Fruit fly (Drosophila melanogaster): ENCODE results near the gene CG17375.
A peak's percentile ranks its signal among the peaks of the same experiment; 100 is the strongest.

Gene CG17375

DNA sequence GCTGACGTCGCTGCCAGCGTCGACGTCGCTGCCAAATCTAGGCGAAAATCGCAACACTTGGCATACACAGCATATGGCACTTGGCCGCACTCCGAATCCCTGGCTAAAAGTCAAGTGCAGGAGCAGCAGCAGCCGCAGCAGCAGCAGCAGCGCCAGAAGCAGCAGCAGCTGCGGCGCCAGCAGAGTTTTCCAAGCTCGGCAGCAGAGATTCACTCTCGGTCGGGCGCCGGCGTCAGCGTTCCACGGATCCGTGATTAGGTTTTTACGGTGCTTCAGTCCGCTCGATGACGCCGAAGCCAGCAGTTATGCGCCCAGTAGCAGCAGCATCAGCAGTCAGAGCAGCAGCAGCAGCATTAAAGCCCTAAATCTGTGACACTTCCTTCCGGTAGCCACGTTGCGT, 16.5 kb upstream of the CG17375 start (continued):
- TF ChIP-seq CG30020 (tag; optimal IDR thresholded peaks at IDR 0.05) (no peak), BtbVII (GFP tag; optimal IDR thresholded peaks at IDR 0.05) (no peak), btn (GFP tag; optimal IDR thresholded peaks at IDR 0.05) (no peak), hb (GFP tag; IDR thresholded peaks at IDR 0.05; ENCODE audit: partially characterized antibody) (0 out of 3 replicates have a peak, but pooled peaks have one; percentile 14), pzg (GFP tag; optimal IDR thresholded peaks at IDR 0.05) (no peak), az2 (GFP tag; optimal IDR thresholded peaks at IDR 0.05) (no peak), lola (GFP tag; optimal IDR thresholded peaks at IDR 0.05) (no peak), CG7928 (GFP tag; optimal IDR thresholded peaks at IDR 0.05) (no peak), gce (GFP tag; IDR thresholded peaks at IDR 0.05) (no peak), Jarid2 (GFP tag; optimal IDR thresholded peaks at IDR 0.05) (peak; percentile 33), zfh2 (GFP tag; optimal IDR thresholded peaks at IDR 0.05) (no peak), Vsx1 (GFP tag; optimal IDR thresholded peaks at IDR 0.05) (no peak), fd3F (GFP tag; optimal IDR thresholded peaks at IDR 0.05) (no peak), ATbp (GFP tag; optimal IDR thresholded peaks at IDR 0.05) (no peak), Adf1 (GFP tag; IDR thresholded peaks at IDR 0.05) (peak; percentile 85), CG2202 (tag; optimal IDR thresholded peaks at IDR 0.05) (no peak), dmrt11E (tag; optimal IDR thresholded peaks at IDR 0.05) (no peak), sens-2 (GFP tag; IDR thresholded peaks at IDR 0.05) (peak; percentile 97), ab (GFP tag; optimal IDR thresholded peaks at IDR 0.05) (no peak), CG30431 (GFP tag; optimal IDR thresholded peaks at IDR 0.05) (no peak), bowl (GFP tag; IDR thresholded peaks at IDR 0.05) (no peak), dysf (GFP tag; IDR thresholded peaks at IDR 0.05) (no peak), tin (GFP tag; optimal IDR thresholded peaks at IDR 0.05) (no peak)

DNA sequence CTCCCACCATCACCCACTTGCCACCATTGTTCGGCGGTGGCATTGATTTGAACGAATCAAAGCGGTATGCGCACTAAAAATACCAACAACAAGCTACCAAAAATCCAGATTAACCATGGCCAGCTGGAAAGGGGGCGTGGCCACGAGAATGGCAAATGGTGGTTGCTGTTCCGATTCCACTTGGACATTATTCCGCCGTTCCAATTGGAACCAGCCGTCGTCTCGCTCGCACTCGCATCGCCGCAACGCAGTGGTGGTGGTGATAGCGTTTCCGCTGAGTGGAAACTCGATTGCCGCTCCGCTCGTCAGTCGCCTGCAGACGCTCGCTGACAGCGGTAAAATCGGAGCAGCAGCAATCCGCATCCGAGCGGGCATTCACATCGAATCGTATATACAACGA, 16.0 kb upstream of the CG17375 start, which contains the start of gene sens-2:
Gene sens-2 (plus strand): TSS at position 304 of the 400 bp plus-strand sequence.
- TF ChIP-seq CG6765 (GFP tag; optimal IDR thresholded peaks at IDR 0.05) (no peak), cg (GFP tag; optimal IDR thresholded peaks at IDR 0.05) (peak; percentile 87), unc-4 (GFP tag; IDR thresholded peaks at IDR 0.05; ENCODE audit: partially characterized antibody) (no peak), CG9437 (GFP tag; optimal IDR thresholded peaks at IDR 0.05) (no peak), BEAF-32 (GFP tag; optimal IDR thresholded peaks at IDR 0.05) (no peak), otp (GFP tag; IDR thresholded peaks at IDR 0.05) (no peak), Oli (tag; optimal IDR thresholded peaks at IDR 0.05) (no peak), Hand (GFP tag; optimal IDR thresholded peaks at IDR 0.05) (no peak), Antp (GFP tag; optimal IDR thresholded peaks at IDR 0.05) (no peak), CG17361 (GFP tag; IDR thresholded peaks at IDR 0.05) (no peak), chif (GFP tag; optimal IDR thresholded peaks at IDR 0.05) (no peak), jumu (GFP tag; optimal IDR thresholded peaks at IDR 0.05) (no peak), E2f1 (GFP tag; IDR thresholded peaks at IDR 0.05) (no peak), sens (GFP tag) (peak; percentile 85), Fer2 (tag; optimal IDR thresholded peaks at IDR 0.05) (no peak), CG8944 (GFP tag; optimal IDR thresholded peaks at IDR 0.05) (no peak), CG11695 (GFP tag; IDR thresholded peaks at IDR 0.05) (0 out of 3 replicates have a peak, but pooled peaks have one; percentile 26), pnt (GFP tag; optimal IDR thresholded peaks at IDR 0.05) (no peak), bbx (GFP tag; IDR thresholded peaks at IDR 0.05; ENCODE audit: partially characterized antibody) (0 out of 2 replicates have a peak, but pooled peaks have one; percentile 33), vvl (GFP tag; IDR thresholded peaks at IDR 0.05) (peak; percentile 50), CG11093 (GFP tag; IDR thresholded peaks at IDR 0.05) (no peak), CG15696 (tag; optimal IDR thresholded peaks at IDR 0.05) (no peak), gsb-n (tag; optimal IDR thresholded peaks at IDR 0.05) (peak; percentile 54), Eip74EF (GFP tag; optimal IDR thresholded peaks at IDR 0.05) (no peak), CG14710 (tag; optimal IDR thresholded peaks at IDR 0.05) (no peak), grau (tag; optimal IDR thresholded peaks at IDR 0.05) (no peak), wor (GFP tag; IDR thresholded peaks at IDR 0.05) (no peak), so (GFP tag; IDR thresholded peaks at IDR 0.05) (no peak; the same call in 2 of the 3 replicates), ftz-f1 (GFP tag; optimal IDR thresholded peaks at IDR 0.05) (peak; percentile 69)
